Fruit fly (Drosophila melanogaster) whole organism, pupa: ENCODE results near the gene CG33703.

ENCODE experiments used
- CG10348 ChIP-seq: fragments of 200-800 bp; sonication (Bioruptor generic); IDR thresholded peaks from 2 replicates; pipeline ENCODE4 v1.3.6; 2022; ENCODE audit warnings: missing biosample characterization, missing genetic modification characterization
- CG12605 ChIP-seq: fragments of 200-800 bp; sonication (Bioruptor generic); IDR thresholded peaks from 2 replicates; pipeline ENCODE4 v1.3.6; 2022; ENCODE audit warnings: missing biosample characterization, missing genetic modification characterization
- CG13204 ChIP-seq: fragments of 200-800 bp; sonication (Bioruptor generic); optimal IDR thresholded peaks from 2 replicates; lab custom pipeline; 2018; ENCODE audit warnings: missing biosample characterization, mild to moderate bottlenecking, missing genetic modification characterization, moderate library complexity
- CG14655 ChIP-seq: fragments of 200-800 bp; sonication (Bioruptor generic); optimal IDR thresholded peaks from 3 replicates; lab custom pipeline; 2017; ENCODE audit warnings: mild to moderate bottlenecking, missing biosample characterization, missing genetic modification reagents, missing genetic modification characterization
- CG15710 ChIP-seq: fragments of 200-800 bp; sonication (Bioruptor generic); optimal IDR thresholded peaks from 2 replicates; lab custom pipeline; 2018; ENCODE audit warnings: missing biosample characterization, mild to moderate bottlenecking, missing genetic modification characterization, moderate library complexity
- CG17806 ChIP-seq: fragments of 200-800 bp; sonication (Bioruptor generic); optimal IDR thresholded peaks from 2 replicates; lab custom pipeline; 2018; ENCODE audit warnings: missing biosample characterization, mild to moderate bottlenecking, missing genetic modification characterization, moderate library complexity
- CG32121 ChIP-seq: fragments of 200-800 bp; sonication (Bioruptor generic); IDR thresholded peaks from 2 replicates; pipeline ENCODE4 v1.3.6; 2022; ENCODE audit warnings: missing biosample characterization, missing genetic modification characterization
- CG34367 ChIP-seq: fragments of 200-800 bp; sonication (Bioruptor generic); optimal IDR thresholded peaks from 2 replicates; lab custom pipeline; 2018; ENCODE audit warnings: missing biosample characterization, mild to moderate bottlenecking, missing genetic modification characterization
- CG4496 ChIP-seq: fragments of 200-800 bp; sonication (Bioruptor generic); IDR thresholded peaks from 3 replicates; pipeline ENCODE4 v1.3.6; 2022; ENCODE audit warnings: missing biosample characterization, missing genetic modification characterization
- CG8159 ChIP-seq: fragments of 200-800 bp; sonication (Bioruptor generic); optimal IDR thresholded peaks from 3 replicates; lab custom pipeline; 2018; ENCODE audit warnings: missing biosample characterization, mild to moderate bottlenecking, missing genetic modification characterization, moderate library complexity
- CG8301 ChIP-seq: fragments of 200-800 bp; sonication (Bioruptor generic); optimal IDR thresholded peaks from 2 replicates; lab custom pipeline; 2018; ENCODE audit warnings: missing biosample characterization, mild to moderate bottlenecking, missing genetic modification characterization
- CG9948 ChIP-seq: fragments of 200-800 bp; sonication (Bioruptor generic); optimal IDR thresholded peaks from 2 replicates; lab custom pipeline; 2018; ENCODE audit warnings: missing biosample characterization, mild to moderate bottlenecking, missing genetic modification characterization, moderate library complexity
- D1 ChIP-seq: fragments of 200-800 bp; sonication (Bioruptor generic); optimal IDR thresholded peaks from 2 replicates; lab custom pipeline; 2018; ENCODE audit warnings: missing biosample characterization, mild to moderate bottlenecking, missing genetic modification characterization, moderate library complexity
- EcR ChIP-seq: fragments of 200-800 bp; sonication (Bioruptor generic); optimal IDR thresholded peaks from 3 replicates; lab custom pipeline; 2019; ENCODE audit warnings: missing biosample characterization, missing genetic modification characterization, mild to moderate bottlenecking, moderate library complexity, missing genetic modification reagents
- Ets98B ChIP-seq: fragments of 200-800 bp; sonication (Bioruptor generic); IDR thresholded peaks from 2 replicates; pipeline ENCODE4 v1.3.6; 2022; ENCODE audit warnings: missing biosample characterization, missing genetic modification characterization
- Pif1A ChIP-seq: fragments of 200-800 bp; sonication (Bioruptor generic); optimal IDR thresholded peaks from 3 replicates; lab custom pipeline; 2016; ENCODE audit warnings: missing biosample characterization, missing genetic modification characterization
- Pif1B ChIP-seq: fragments of 200-800 bp; sonication (Bioruptor generic); optimal IDR thresholded peaks from 3 replicates; lab custom pipeline; 2016; ENCODE audit warnings: missing biosample characterization, missing genetic modification characterization
- Snoo ChIP-seq: fragments of 200-800 bp; sonication (Bioruptor generic); optimal IDR thresholded peaks from 3 replicates; lab custom pipeline; 2017; ENCODE audit warnings: missing biosample characterization, mild to moderate bottlenecking, missing genetic modification characterization, inconsistent platforms
- fd96Ca ChIP-seq: fragments of 200-800 bp; sonication (Bioruptor generic); IDR thresholded peaks from 3 replicates; pipeline ENCODE4 v1.3.6; 2022; ENCODE audit warnings: missing biosample characterization, missing genetic modification characterization
- gl ChIP-seq: fragments of 200-800 bp; sonication (Bioruptor generic); optimal IDR thresholded peaks from 2 replicates; lab custom pipeline; 2018; ENCODE audit warnings: missing biosample characterization, mild to moderate bottlenecking, missing genetic modification characterization
- rn ChIP-seq: fragments of 200-800 bp; sonication (Bioruptor generic); IDR thresholded peaks from 2 replicates; pipeline ENCODE4 v1.3.6; 2022; ENCODE audit warnings: missing biosample characterization, missing genetic modification characterization

Gene CG33703

dm6 chr3L:9506421-9506820 is 6.0 kb downstream of the CG33703 start:
- TF ChIP-seq CG8301 (tag; lab: Kevin White, UChicago) (no peak), D1 (tag; lab: Kevin White, UChicago) (no peak)

dm6 chr3L:9505713-9506062 is 6.8 kb downstream of the CG33703 start:
- TF ChIP-seq EcR (GFP tag; lab: Kevin White, UChicago), result peak; percentile 92
- TF ChIP-seq Pif1A (GFP tag; lab: Kevin White, UChicago), result no peak

- no peak for TF ChIP-seq fd96Ca (GFP tag; lab: Robert Waterston, UW)
- TF ChIP-seq CG10348 (GFP tag; lab: Robert Waterston, UW), result no peak
- TF ChIP-seq gl (tag; lab: Kevin White, UChicago), result no peak
- no peak for TF ChIP-seq Pif1A (GFP tag; lab: Kevin White, UChicago)
- TF ChIP-seq EcR (GFP tag; lab: Kevin White, UChicago), result peak; percentile 58
- peak; percentile 56; the same call in 1 of the 3 replicates for TF ChIP-seq CG4496
- no peak for TF ChIP-seq CG12605 (GFP tag; lab: Robert Waterston, UW)
- TF ChIP-seq CG13204 (GFP tag; lab: Kevin White, UChicago), result no peak
- peak; percentile 1 for TF ChIP-seq Pif1B (GFP tag; lab: Kevin White, UChicago)
- TF ChIP-seq D1 (tag; lab: Kevin White, UChicago), result peak; percentile 80
- peak; percentile 19; the same call in 1 of the 2 replicates for TF ChIP-seq Ets98B (GFP tag; lab: Robert Waterston, UW)
- peak; percentile 46 for TF ChIP-seq Snoo (tag; lab: Kevin White, UChicago)
- peak; percentile 12; the same call in 1 of the 2 replicates for TF ChIP-seq CG32121 (GFP tag; lab: Robert Waterston, UW)
- TF ChIP-seq CG14655 (GFP tag; lab: Kevin White, UChicago), result peak; percentile 44
- TF ChIP-seq CG17806, result peak; percentile 12
- peak; percentile 76 for TF ChIP-seq CG8159 (tag; lab: Kevin White, UChicago)
- no peak for TF ChIP-seq rn (GFP tag; lab: Robert Waterston, UW)
- TF ChIP-seq CG8301 (tag; lab: Kevin White, UChicago), result no peak
- peak; percentile 45 for TF ChIP-seq CG15710 (tag; lab: Kevin White, UChicago)
- TF ChIP-seq CG9948 (tag; lab: Kevin White, UChicago), result peak; percentile 55
- no peak for TF ChIP-seq CG34367 (tag; lab: Kevin White, UChicago)
These were observed 7.3 kb downstream of the CG33703 start, which contains the start of gene path for dm6 chr3L:9505007-9505712. path (minus strand) TSS chr3L:9505328.

DNA sequence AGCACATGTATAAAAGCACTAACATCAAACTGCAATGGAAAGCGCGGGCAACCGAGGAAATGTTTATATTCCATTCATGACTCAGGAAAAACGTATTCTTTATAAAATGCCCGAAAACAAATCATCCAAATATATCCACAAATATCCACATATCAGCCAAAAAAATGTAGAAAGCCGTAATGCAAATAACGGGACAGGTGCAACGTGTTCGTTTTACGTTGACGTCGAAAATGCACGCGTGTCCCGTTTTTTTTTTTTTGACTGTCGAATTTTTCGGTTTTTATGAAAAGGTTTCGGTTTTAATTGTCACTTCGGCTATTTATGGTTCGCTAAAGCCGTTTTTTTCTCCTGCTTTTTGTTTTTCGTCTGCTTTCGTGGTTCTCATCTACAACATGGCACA is 7.9 kb downstream of the CG33703 start:
- TF ChIP-seq Ets98B (GFP tag; lab: Robert Waterston, UW) (no peak), fd96Ca (GFP tag; lab: Robert Waterston, UW) (no peak), CG34367 (tag; lab: Kevin White, UChicago) (no peak), CG8301 (tag; lab: Kevin White, UChicago) (no peak), CG12605 (GFP tag; lab: Robert Waterston, UW) (no peak), CG32121 (GFP tag; lab: Robert Waterston, UW) (no peak), Pif1B (GFP tag; lab: Kevin White, UChicago) (no peak), Pif1A (GFP tag; lab: Kevin White, UChicago) (no peak), D1 (tag; lab: Kevin White, UChicago) (no peak), CG9948 (tag; lab: Kevin White, UChicago) (no peak), CG15710 (tag; lab: Kevin White, UChicago) (no peak), EcR (GFP tag; lab: Kevin White, UChicago) (no peak), CG10348 (GFP tag; lab: Robert Waterston, UW) (no peak), rn (GFP tag; lab: Robert Waterston, UW) (no peak), CG8159 (tag; lab: Kevin White, UChicago) (no peak), CG13204 (GFP tag; lab: Kevin White, UChicago) (no peak), gl (tag; lab: Kevin White, UChicago) (no peak)

DNA sequence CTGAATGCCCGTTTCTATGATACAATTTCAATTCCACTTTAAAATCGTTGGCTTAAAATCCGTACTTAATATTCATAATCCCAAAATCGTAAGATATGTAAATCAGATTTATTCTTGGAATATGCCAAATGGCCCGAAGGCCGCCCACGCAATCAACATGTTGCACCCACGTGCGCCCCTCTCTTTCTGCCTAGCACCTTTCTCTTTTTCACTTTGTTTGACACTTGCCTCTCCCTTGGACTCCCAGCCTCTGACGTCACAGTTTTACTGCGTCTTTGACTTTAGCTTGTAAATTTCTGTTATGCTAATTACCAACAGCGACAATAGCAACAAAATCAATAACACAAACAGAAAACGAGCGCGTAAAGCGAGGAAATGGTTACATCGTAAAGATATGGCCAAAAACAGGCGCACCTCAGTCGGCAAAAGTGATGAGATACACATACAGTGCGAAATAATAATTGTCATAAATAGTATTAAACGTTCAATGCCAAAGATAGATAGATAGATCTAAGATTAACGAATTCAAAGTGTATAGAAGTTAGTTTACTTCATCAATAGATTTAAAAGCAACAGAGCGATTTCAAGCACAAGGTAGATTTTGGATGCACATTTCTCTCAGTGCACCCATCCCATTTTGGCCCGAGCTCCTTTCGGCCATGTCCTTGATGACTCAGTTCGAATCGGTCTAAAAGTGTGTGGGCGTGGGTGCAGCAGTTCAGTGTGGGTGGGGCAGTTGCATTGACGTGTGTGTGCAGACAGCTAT is 8.7 kb downstream of the CG33703 start:
- TF ChIP-seq Pif1B (GFP tag; lab: Kevin White, UChicago) (peak; percentile 8), CG32121 (GFP tag; lab: Robert Waterston, UW) (0 out of 2 replicates have a peak, but pooled peaks have one; percentile 21), CG9948 (tag; lab: Kevin White, UChicago) (peak; percentile 38), CG4496 (0 out of 3 replicates have a peak, but pooled peaks have one; percentile 9), CG8301 (tag; lab: Kevin White, UChicago) (peak; percentile 31), Pif1A (GFP tag; lab: Kevin White, UChicago) (peak; percentile 7), EcR (GFP tag; lab: Kevin White, UChicago) (no peak), CG17806 (peak; percentile 39), CG8159 (tag; lab: Kevin White, UChicago) (no peak)
